Fruit fly (Drosophila melanogaster) S2 (cell line): ENCODE data around the gene Cyp4g1.

Source experiments
- CG8478 ChIP-seq: fragments of >200 bp; optimal IDR thresholded peaks from 2 replicates; lab custom pipeline; 2018
- CTCF ChIP-seq, 2 experiments: fragments of >200 bp; optimal IDR thresholded peaks; 2 replicates each; lab custom pipeline; 2018

dm6 chrX:515676-516075 is 46.5 kb upstream of the Cyp4g1 start:
- TF ChIP-seq CTCF (optimal IDR thresholded peaks at IDR 0.05; lab: Kevin White, UChicago) = no peak
- TF ChIP-seq CG8478 (lab: Kevin White, UChicago) = no peak
